Fruit fly (Drosophila melanogaster) whole organism, embryonic: ENCODE data around the gene Ttc19.
A peak's percentile ranks its signal among the peaks of the same experiment; 100 is the strongest.

ENCODE experiments used
- ATbp ChIP-seq: fragments of 200-800 bp; sonication (Bioruptor generic); optimal IDR thresholded peaks from 2 replicates; lab custom pipeline; 2017; ENCODE audit warnings: missing biosample characterization, mild to moderate bottlenecking, missing genetic modification characterization, missing genetic modification reagents
- Abd-B ChIP-seq: fragments of 200-800 bp; sonication (Bioruptor generic); optimal IDR thresholded peaks from 2 replicates; lab custom pipeline; 2018; ENCODE audit warnings: missing biosample characterization, mild to moderate bottlenecking, missing genetic modification characterization, moderate library complexity
- Antp ChIP-seq: fragments of 200-800 bp; sonication (Bioruptor generic); optimal IDR thresholded peaks from 3 replicates; lab custom pipeline; 2016; ENCODE audit warnings: missing biosample characterization, missing genetic modification characterization
- C15 ChIP-seq: fragments of 200-800 bp; sonication (Bioruptor generic); IDR thresholded peaks from 3 replicates; pipeline ENCODE4 v1.3.6; 2022; ENCODE audit warnings: missing biosample characterization, missing genetic modification characterization
- CG10147 ChIP-seq: fragments of 200-800 bp; sonication (Bioruptor generic); optimal IDR thresholded peaks from 2 replicates; lab custom pipeline; 2019; ENCODE audit warnings: missing biosample characterization, mild to moderate bottlenecking, missing genetic modification characterization, moderate library complexity
- CG1024 ChIP-seq: fragments of 200-800 bp; sonication (Bioruptor generic); IDR thresholded peaks from 2 replicates; pipeline ENCODE4 v1.3.6; 2022; ENCODE audit warnings: missing biosample characterization, missing genetic modification characterization
- CG10431 ChIP-seq: fragments of 200-800 bp; sonication (Bioruptor generic); optimal IDR thresholded peaks from 3 replicates; lab custom pipeline; 2018; ENCODE audit warnings: missing biosample characterization, mild to moderate bottlenecking, missing genetic modification characterization
- CG10654 ChIP-seq: fragments of 200-800 bp; sonication (Bioruptor generic); optimal IDR thresholded peaks from 2 replicates; lab custom pipeline; 2016; ENCODE audit warnings: missing biosample characterization, missing genetic modification characterization
- CG11247 ChIP-seq: fragments of 200-800 bp; sonication (Bioruptor generic); IDR thresholded peaks from 2 replicates; pipeline ENCODE4 v1.3.6; 2022; ENCODE audit warnings: missing biosample characterization, missing genetic modification characterization
- CG11560 ChIP-seq: fragments of 200-800 bp; sonication (Bioruptor generic); IDR thresholded peaks from 3 replicates; pipeline ENCODE4 v1.3.6; 2022; ENCODE audit warnings: missing biosample characterization, missing genetic modification characterization
- CG12104 ChIP-seq: fragments of 200-800 bp; sonication (Bioruptor generic); optimal IDR thresholded peaks from 3 replicates; lab custom pipeline; 2016; ENCODE audit warnings: missing biosample characterization, missing genetic modification characterization
- CG12299 ChIP-seq: fragments of 200-800 bp; sonication (Bioruptor generic); optimal IDR thresholded peaks from 2 replicates; lab custom pipeline; 2018; ENCODE audit warnings: missing biosample characterization, mild to moderate bottlenecking, missing genetic modification characterization
- CG1233 ChIP-seq: fragments of 200-800 bp; sonication (Bioruptor generic); optimal IDR thresholded peaks from 4 replicates; lab custom pipeline; 2018; ENCODE audit warnings: missing biosample characterization, mild to moderate bottlenecking, missing genetic modification characterization
- CG13287 ChIP-seq: fragments of 200-800 bp; sonication (Bioruptor generic); IDR thresholded peaks from 2 replicates; pipeline ENCODE4 v1.3.6; 2022; ENCODE audit warnings: missing biosample characterization, missing genetic modification characterization; ENCODE audit not compliant: partially characterized antibody
- CG13775 ChIP-seq: fragments of 200-800 bp; sonication (Bioruptor generic); optimal IDR thresholded peaks from 3 replicates; lab custom pipeline; 2017; ENCODE audit warnings: missing biosample characterization, mild to moderate bottlenecking, missing genetic modification characterization
- CG14050 ChIP-seq: fragments of 200-800 bp; sonication (Bioruptor generic); IDR thresholded peaks from 3 replicates; pipeline ENCODE4 v1.3.6; 2022; ENCODE audit warnings: missing biosample characterization, missing genetic modification characterization
- CG1603 ChIP-seq: fragments of 200-800 bp; sonication (Bioruptor generic); optimal IDR thresholded peaks from 2 replicates; lab custom pipeline; 2019; ENCODE audit warnings: missing biosample characterization, mild to moderate bottlenecking, missing genetic modification characterization, moderate library complexity
- CG17359 ChIP-seq: fragments of 200-800 bp; sonication (Bioruptor generic); optimal IDR thresholded peaks from 3 replicates; lab custom pipeline; 2018; ENCODE audit warnings: missing biosample characterization, mild to moderate bottlenecking, missing genetic modification characterization, moderate library complexity
- CG18619 ChIP-seq: fragments of 200-800 bp; sonication (Bioruptor generic); optimal IDR thresholded peaks from 3 replicates; lab custom pipeline; 2017; ENCODE audit warnings: missing biosample characterization, mild to moderate bottlenecking, missing genetic modification characterization
- CG31388 ChIP-seq: fragments of 200-800 bp; sonication (Bioruptor generic); optimal IDR thresholded peaks from 2 replicates; lab custom pipeline; 2016; ENCODE audit warnings: missing biosample characterization, missing genetic modification characterization
- CG31441 ChIP-seq: fragments of 200-800 bp; sonication (Bioruptor generic); IDR thresholded peaks from 2 replicates; pipeline ENCODE4 v1.3.6; 2022; ENCODE audit warnings: missing biosample characterization, missing genetic modification characterization
- CG3838 ChIP-seq: fragments of 200-800 bp; sonication (Bioruptor generic); optimal IDR thresholded peaks from 3 replicates; lab custom pipeline; 2016; ENCODE audit warnings: missing biosample characterization, missing genetic modification characterization
- CG4854 ChIP-seq: fragments of 200-800 bp; sonication (Bioruptor generic); optimal IDR thresholded peaks from 2 replicates; lab custom pipeline; 2016; ENCODE audit warnings: missing biosample characterization, missing genetic modification characterization, inconsistent platforms
- CrebB ChIP-seq: fragments of 200-800 bp; sonication (Bioruptor generic); optimal IDR thresholded peaks from 3 replicates; lab custom pipeline; 2018; ENCODE audit warnings: missing biosample characterization, mild to moderate bottlenecking, missing genetic modification characterization
- Dip2 ChIP-seq: fragments of 200-800 bp; sonication (Bioruptor generic); IDR thresholded peaks from 2 replicates; pipeline ENCODE4 v1.3.6; 2022; ENCODE audit warnings: missing biosample characterization, missing genetic modification characterization
- Dll ChIP-seq: fragments of 200-800 bp; sonication (Bioruptor generic); IDR thresholded peaks from 4 replicates; pipeline ENCODE4 v1.3.6; 2022; ENCODE audit warnings: missing biosample characterization, missing genetic modification characterization; ENCODE audit not compliant: partially characterized antibody
- Fer2 ChIP-seq: fragments of 200-800 bp; sonication (Bioruptor generic); optimal IDR thresholded peaks from 2 replicates; lab custom pipeline; 2018; ENCODE audit warnings: missing biosample characterization, mild to moderate bottlenecking, missing genetic modification characterization, moderate library complexity
- H2.0 ChIP-seq: fragments of 200-800 bp; sonication (Bioruptor generic); IDR thresholded peaks from 2 replicates; pipeline ENCODE4 v1.3.6; 2022; ENCODE audit warnings: missing biosample characterization, missing genetic modification characterization
- Hey ChIP-seq: fragments of 200-800 bp; sonication (Bioruptor generic); optimal IDR thresholded peaks from 3 replicates; lab custom pipeline; 2018; ENCODE audit warnings: missing biosample characterization, mild to moderate bottlenecking, missing genetic modification characterization
- Hr78 ChIP-seq, 2 experiments: fragments of 200-800 bp in 1 of 2; fragments of >200 bp in 1 of 2; sonication (Bioruptor generic) in 1 of 2; optimal IDR thresholded peaks; 2 replicates each; lab custom pipeline; 2017 to 2019; ENCODE audit warnings: missing biosample characterization in 2 of 2, missing genetic modification characterization in 2 of 2, mild to moderate bottlenecking in 1 of 2, moderate library complexity in 1 of 2
- Lim3 ChIP-seq: fragments of 200-800 bp; sonication (Bioruptor generic); IDR thresholded peaks from 2 replicates; pipeline ENCODE4 v1.3.6; 2022; ENCODE audit warnings: missing biosample characterization, missing genetic modification characterization
- NK7.1 ChIP-seq: fragments of 200-800 bp; sonication (Bioruptor generic); optimal IDR thresholded peaks from 3 replicates; lab custom pipeline; 2016; ENCODE audit warnings: missing biosample characterization, missing genetic modification characterization
- Optix ChIP-seq: fragments of 200-800 bp; sonication (Bioruptor generic); IDR thresholded peaks from 3 replicates; pipeline ENCODE4 v1.3.6; 2022; ENCODE audit warnings: missing biosample characterization, missing genetic modification characterization
- Usf ChIP-seq: fragments of 200-800 bp; sonication (Bioruptor generic); optimal IDR thresholded peaks from 2 replicates; lab custom pipeline; 2017; ENCODE audit warnings: missing genotype, missing biosample characterization, missing genetic modification characterization
- Xrp1 ChIP-seq: fragments of 200-800 bp; sonication (Bioruptor generic); IDR thresholded peaks from 2 replicates; pipeline ENCODE4 v1.3.6; 2022; ENCODE audit warnings: missing biosample characterization, missing genetic modification characterization
- ash1 ChIP-seq: fragments of 200-800 bp; sonication (Bioruptor generic); optimal IDR thresholded peaks from 2 replicates; lab custom pipeline; 2018; ENCODE audit warnings: missing biosample characterization, mild to moderate bottlenecking, missing genetic modification characterization
- en ChIP-seq: fragments of 200-800 bp; sonication (Bioruptor generic); optimal IDR thresholded peaks from 2 replicates; lab custom pipeline; 2016; ENCODE audit warnings: missing biosample characterization, missing genetic modification characterization
- fru ChIP-seq: fragments of >200 bp; optimal IDR thresholded peaks from 2 replicates; lab custom pipeline; 2017
- hb ChIP-seq: fragments of 200-800 bp; sonication (Bioruptor generic); IDR thresholded peaks from 3 replicates; pipeline ENCODE4 v1.3.6; 2022; ENCODE audit warnings: missing biosample characterization, missing genetic modification characterization; ENCODE audit not compliant: partially characterized antibody
- nerfin-2 ChIP-seq: fragments of 200-800 bp; sonication (Bioruptor generic); IDR thresholded peaks from 2 replicates; pipeline ENCODE4 v1.3.6; 2022; ENCODE audit warnings: missing biosample characterization, missing genetic modification characterization; ENCODE audit not compliant: partially characterized antibody
- oc ChIP-seq: fragments of 200-800 bp; sonication (Bioruptor generic); optimal IDR thresholded peaks from 2 replicates; lab custom pipeline; 2018; ENCODE audit warnings: missing biosample characterization, mild to moderate bottlenecking, missing genetic modification characterization, moderate library complexity
- sens ChIP-seq: fragments of 200-800 bp; sonication (Bioruptor generic); peaks from one replicate; lab custom pipeline; 2016; ENCODE audit warnings: missing biosample characterization, missing genetic modification characterization
- slou ChIP-seq: fragments of 200-800 bp; sonication (Bioruptor generic); optimal IDR thresholded peaks from 3 replicates; lab custom pipeline; 2016; ENCODE audit warnings: missing biosample characterization, missing genetic modification characterization
- slp2 ChIP-seq: fragments of 200-800 bp; sonication (Bioruptor generic); optimal IDR thresholded peaks from 2 replicates; lab custom pipeline; 2016; ENCODE audit warnings: missing biosample characterization, missing genetic modification characterization
- stc ChIP-seq: fragments of 200-800 bp; sonication (Bioruptor generic); IDR thresholded peaks from 2 replicates; pipeline ENCODE4 v1.3.6; 2022; ENCODE audit warnings: missing biosample characterization, missing genetic modification characterization
- unpg ChIP-seq: fragments of 200-800 bp; sonication (Bioruptor generic); optimal IDR thresholded peaks from 3 replicates; lab custom pipeline; 2018; ENCODE audit warnings: missing biosample characterization, mild to moderate bottlenecking, missing genetic modification characterization, moderate library complexity
- vnd ChIP-seq: fragments of 200-800 bp; sonication (Bioruptor generic); IDR thresholded peaks from 3 replicates; pipeline ENCODE4 v1.3.6; 2022; ENCODE audit warnings: missing biosample characterization, missing genetic modification characterization; ENCODE audit not compliant: partially characterized antibody
- vvl ChIP-seq: fragments of 200-800 bp; sonication (Bioruptor generic); IDR thresholded peaks from 2 replicates; pipeline ENCODE4 v1.3.6; 2022; ENCODE audit warnings: missing biosample characterization, missing genetic modification characterization
- z ChIP-seq: fragments of 200-800 bp; sonication (Bioruptor generic); IDR thresholded peaks from 3 replicates; pipeline ENCODE4 v1.3.6; 2022; ENCODE audit warnings: missing biosample characterization, missing genetic modification characterization
- zfh1 ChIP-seq: fragments of 200-800 bp; sonication (Bioruptor generic); IDR thresholded peaks from 3 replicates; pipeline ENCODE4 v1.3.6; 2022; ENCODE audit warnings: missing biosample characterization, missing genetic modification characterization

Gene Ttc19

DNA sequence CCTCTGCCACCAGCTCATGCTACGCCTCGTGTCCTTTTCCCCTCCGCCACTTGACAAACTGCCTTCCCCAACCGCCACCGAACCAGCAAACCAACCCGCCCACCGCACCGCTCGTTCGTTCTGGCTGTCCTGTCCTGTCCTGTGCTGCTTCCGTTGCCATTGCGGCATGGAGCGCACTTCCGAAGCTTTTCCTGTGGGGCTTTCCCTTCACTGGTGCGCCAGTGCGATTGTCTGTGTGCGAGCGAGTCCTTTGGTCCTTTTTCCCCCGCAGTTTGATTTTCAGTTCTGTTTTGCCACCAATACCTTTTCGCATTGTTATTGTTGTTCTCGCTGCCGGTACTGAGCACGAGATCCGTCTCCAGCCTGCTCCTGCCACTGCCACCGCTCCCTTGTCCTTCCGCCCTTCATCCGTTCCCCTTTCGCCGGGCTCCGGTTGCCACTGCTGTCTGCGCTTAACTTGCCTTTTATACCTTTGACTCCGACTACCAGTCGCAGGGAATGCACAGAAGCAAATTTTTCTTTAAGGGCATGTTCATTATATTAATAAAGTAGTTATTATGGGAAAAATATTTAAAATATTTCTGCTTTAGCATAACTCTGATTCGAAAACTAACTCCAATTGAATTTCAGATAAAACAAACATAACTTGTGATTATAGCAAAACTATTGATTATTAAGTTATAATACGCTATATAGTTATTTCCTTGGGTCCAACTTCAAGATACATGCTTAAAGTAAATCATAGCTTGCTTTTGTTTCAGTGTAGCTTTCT, 20.8 kb downstream of the Ttc19 start (continued):
- TF ChIP-seq slp2 (GFP tag; lab: Kevin White, UChicago) (no peak), Xrp1 (GFP tag; lab: Robert Waterston, UW) (peak; percentile 23; the same call in 1 of the 2 replicates), fru (lab: Kevin White, UChicago) (no peak), CG14050 (GFP tag; lab: Robert Waterston, UW) (no peak), nerfin-2 (GFP tag; lab: Robert Waterston, UW) (no peak), Hr78 (GFP tag; optimal IDR thresholded peaks at IDR 0.05; lab: Kevin White, UChicago) (peak in 1 of 2 experiments; percentile 21), CG12299 (tag; lab: Kevin White, UChicago) (peak; percentile 63), unpg (peak; percentile 66), CG3838 (GFP tag; lab: Kevin White, UChicago) (no peak), Hey (tag; lab: Kevin White, UChicago) (peak; percentile 80), CG13775 (GFP tag; lab: Kevin White, UChicago) (peak; percentile 57), NK7.1 (GFP tag; lab: Kevin White, UChicago) (no peak), ash1 (no peak), ATbp (peak; percentile 53), Usf (GFP tag; lab: Kevin White, UChicago) (no peak), Dip2 (GFP tag; lab: Robert Waterston, UW) (no peak), hb (GFP tag; lab: Robert Waterston, UW) (no peak), CG18619 (GFP tag; lab: Kevin White, UChicago) (peak; percentile 70), CG10431 (GFP tag; lab: Kevin White, UChicago) (peak; percentile 0), CG12104 (GFP tag; lab: Kevin White, UChicago) (peak; percentile 33), Lim3 (GFP tag; lab: Robert Waterston, UW) (no peak), CG31441 (GFP tag; lab: Robert Waterston, UW) (peak; percentile 74), CG1024 (GFP tag; lab: Robert Waterston, UW) (no peak), CG11247 (GFP tag; lab: Robert Waterston, UW) (no peak), vvl (no peak), CG17359 (tag; lab: Kevin White, UChicago) (peak; percentile 72), sens (peak; percentile 88), en (GFP tag; lab: Kevin White, UChicago) (no peak), Abd-B (GFP tag; lab: Kevin White, UChicago) (peak; percentile 36), CG4854 (GFP tag; lab: Kevin White, UChicago) (no peak), stc (GFP tag; lab: Robert Waterston, UW) (peak; percentile 41; the same call in 1 of the 2 replicates), Fer2 (tag; lab: Kevin White, UChicago) (peak; percentile 57), CG1603 (tag; lab: Kevin White, UChicago) (peak; percentile 24), CG13287 (GFP tag; lab: Robert Waterston, UW) (no peak), Dll (GFP tag; lab: Robert Waterston, UW) (no peak), CrebB (no peak), CG10147 (peak; percentile 76), z (GFP tag; lab: Robert Waterston, UW) (no peak), C15 (GFP tag; lab: Robert Waterston, UW) (no peak), zfh1 (GFP tag; lab: Robert Waterston, UW) (0 out of 3 replicates have a peak, but pooled peaks have one; percentile 32), slou (GFP tag; lab: Kevin White, UChicago) (peak; percentile 56), CG1233 (GFP tag; lab: Kevin White, UChicago) (peak; percentile 64), vnd (GFP tag; lab: Robert Waterston, UW) (no peak), H2.0 (GFP tag; lab: Robert Waterston, UW) (peak; percentile 29; the same call in 1 of the 2 replicates), CG31388 (GFP tag; lab: Kevin White, UChicago) (no peak), oc (peak; percentile 31), Optix (GFP tag; lab: Robert Waterston, UW) (no peak), CG10654 (GFP tag; lab: Kevin White, UChicago) (no peak), CG11560 (no peak), Antp (GFP tag; lab: Kevin White, UChicago) (no peak)
